Fruit fly (Drosophila melanogaster): ENCODE results near the gene Cyp318a1.

Cyp318a1 gene

dm6 chrX:12032136-12032682 lies at the start of gene Cyp318a1:
Gene Cyp318a1, plus strand, starts transcription at chrX:12032632.
- TF ChIP-seq CG8478 (optimal IDR thresholded peaks at IDR 0.05) (no peak), CTCF (optimal IDR thresholded peaks at IDR 0.05) (no peak)

dm6 chrX:11983838-11984237 lies 48.6 kb upstream of the Cyp318a1 start:
- TF ChIP-seq CTCF (optimal IDR thresholded peaks at IDR 0.05) (no peak), CG8478 (optimal IDR thresholded peaks at IDR 0.05) (no peak)

dm6 chrX:11984987-11985386 lies 47.4 kb upstream of the Cyp318a1 start, which contains the start of gene cac:
Gene cac, minus strand, starts transcription at chrX:11985087.
- TF ChIP-seq CG8478 (optimal IDR thresholded peaks at IDR 0.05) = no peak
- TF ChIP-seq CTCF (optimal IDR thresholded peaks at IDR 0.05) = no peak

dm6 chrX:11987664-11988063 lies 44.8 kb upstream of the Cyp318a1 start, which contains the start of gene gd:
Gene gd, minus strand, starts transcription at chrX:11987764.
- TF ChIP-seq CTCF (optimal IDR thresholded peaks at IDR 0.05) (no peak), CG8478 (optimal IDR thresholded peaks at IDR 0.05) (no peak)

- TF ChIP-seq CG8478 (optimal IDR thresholded peaks at IDR 0.05) (no peak), CTCF (optimal IDR thresholded peaks at IDR 0.05) (no peak)
Observed at dm6 chrX:11988912-11989311, 43.5 kb upstream of the Cyp318a1 start, which contains the start of gene tsg. Gene tsg, minus strand, starts transcription at chrX:11988948.

- TF ChIP-seq CG8478 (optimal IDR thresholded peaks at IDR 0.05) (no peak), CTCF (optimal IDR thresholded peaks at IDR 0.05) (no peak)
Observed at dm6 chrX:11992668-11993067, 39.8 kb upstream of the Cyp318a1 start, which contains the start of gene CG18130. Gene CG18130, minus strand, starts transcription at chrX:11992768.

- TF ChIP-seq CTCF (optimal IDR thresholded peaks at IDR 0.05) (no peak), CG8478 (optimal IDR thresholded peaks at IDR 0.05) (no peak)
Observed at dm6 chrX:11993279-11993678, 39.2 kb upstream of the Cyp318a1 start.

dm6 chrX:11999974-12000618 lies 32.3 kb upstream of the Cyp318a1 start:
- TF ChIP-seq CTCF (optimal IDR thresholded peaks at IDR 0.05) (no peak), CG8478 (optimal IDR thresholded peaks at IDR 0.05) (no peak)

dm6 chrX:12001005-12001404 lies 31.4 kb upstream of the Cyp318a1 start:
- TF ChIP-seq CTCF (optimal IDR thresholded peaks at IDR 0.05) (no peak), CG8478 (optimal IDR thresholded peaks at IDR 0.05) (no peak)

dm6 chrX:12003437-12004394 lies 28.7 kb upstream of the Cyp318a1 start, which contains the start of gene fw:
Gene fw, minus strand, starts transcription at chrX:12003914.
- TF ChIP-seq CTCF (optimal IDR thresholded peaks at IDR 0.05) (no peak), CG8478 (optimal IDR thresholded peaks at IDR 0.05) (no peak)

- no peak for TF ChIP-seq CTCF (optimal IDR thresholded peaks at IDR 0.05)
- TF ChIP-seq CG8478 (optimal IDR thresholded peaks at IDR 0.05) = no peak
Observed at dm6 chrX:12004395-12004768, 28.1 kb upstream of the Cyp318a1 start.

dm6 chrX:12006678-12007441 lies 25.6 kb upstream of the Cyp318a1 start, which contains the start of gene CG1806:
Gene CG1806, plus strand, starts transcription at chrX:12007176.
- TF ChIP-seq CG8478 (optimal IDR thresholded peaks at IDR 0.05) (no peak), CTCF (optimal IDR thresholded peaks at IDR 0.05) (no peak)

dm6 chrX:12007593-12007992 lies 24.8 kb upstream of the Cyp318a1 start:
- TF ChIP-seq CG8478 (optimal IDR thresholded peaks at IDR 0.05) = no peak
- TF ChIP-seq CTCF (optimal IDR thresholded peaks at IDR 0.05) = no peak

All from S2 (cell line).